Worm (Caenorhabditis elegans) whole organism, L2 larva: ENCODE measurements around the gene C14A11.2.
A peak's percentile ranks its signal among the peaks of the same experiment; 100 is the strongest.

Experiments used
- C34F6.9 ChIP-seq: fragments of 150-350 bp; optimal IDR thresholded peaks from 2 replicates; lab custom pipeline; 2014; ENCODE audit warnings: missing biosample characterization, missing genetic modification characterization
- F13H6.1 ChIP-seq: sonication (generic microtip); optimal IDR thresholded peaks from 2 replicates; lab custom pipeline; 2016; ENCODE audit warnings: missing genetic modification characterization, missing compliant biosample characterization
- R02D3.7 ChIP-seq: fragments of 150-350 bp; optimal IDR thresholded peaks from 2 replicates; lab custom pipeline; 2014; ENCODE audit warnings: missing biosample characterization, missing genetic modification characterization
- Y55F3AM.14 ChIP-seq: fragments of 200-800 bp; sonication (Bioruptor generic); optimal IDR thresholded peaks from 2 replicates; lab custom pipeline; 2018; ENCODE audit warnings: mild to moderate bottlenecking, missing genetic modification characterization, missing compliant biosample characterization
- ZK546.5 ChIP-seq: sonication (generic microtip); optimal IDR thresholded peaks from 2 replicates; lab custom pipeline; 2017; ENCODE audit warnings: missing biosample characterization, missing genetic modification characterization
- alr-1 ChIP-seq: fragments of 150-350 bp; optimal IDR thresholded peaks from 2 replicates; lab custom pipeline; 2014; ENCODE audit warnings: missing biosample characterization, missing genetic modification characterization
- aly-2 ChIP-seq: fragments of 150-350 bp; optimal IDR thresholded peaks from 2 replicates; lab custom pipeline; 2014; ENCODE audit warnings: missing biosample characterization, missing genetic modification characterization
- ama-1 ChIP-seq: fragments of 150-350 bp; optimal IDR thresholded peaks from 2 replicates; lab custom pipeline; 2018; ENCODE audit warnings: inconsistent platforms
- blmp-1 ChIP-seq: sonication (generic microtip); optimal IDR thresholded peaks from 2 replicates; lab custom pipeline; 2017; ENCODE audit warnings: missing genetic modification characterization, mild to moderate bottlenecking, missing compliant biosample characterization, antibody characterized with exemption, moderate library complexity; ENCODE audit not compliant: insufficient read depth
- ceh-16 ChIP-seq: fragments of 150-350 bp; optimal IDR thresholded peaks from 2 replicates; lab custom pipeline; 2014; ENCODE audit warnings: missing biosample characterization, missing genetic modification characterization
- ceh-82 ChIP-seq: fragments of 150-350 bp; optimal IDR thresholded peaks from 2 replicates; lab custom pipeline; 2014; ENCODE audit warnings: missing biosample characterization, missing genetic modification characterization
- crh-2 ChIP-seq: sonication (generic microtip); optimal IDR thresholded peaks from 2 replicates; lab custom pipeline; 2017; ENCODE audit warnings: missing biosample characterization, missing genetic modification characterization
- dmd-4 ChIP-seq: sonication (generic microtip); optimal IDR thresholded peaks from 2 replicates; lab custom pipeline; 2017; ENCODE audit warnings: missing biosample characterization, missing genetic modification characterization
- egl-27 ChIP-seq: sonication (generic microtip); optimal IDR thresholded peaks from 3 replicates; lab custom pipeline; 2017; ENCODE audit warnings: missing biosample characterization, missing genetic modification reagents, missing genetic modification characterization
- elt-1 ChIP-seq: fragments of 150-350 bp; optimal IDR thresholded peaks from 2 replicates; lab custom pipeline; 2014; ENCODE audit warnings: missing biosample characterization, missing genetic modification characterization
- elt-3 ChIP-seq: sonication (generic microtip); optimal IDR thresholded peaks from 2 replicates; lab custom pipeline; 2017; ENCODE audit warnings: missing biosample characterization, missing genetic modification characterization
- fos-1 ChIP-seq: fragments of 150-350 bp; optimal IDR thresholded peaks from 2 replicates; lab custom pipeline; 2014; ENCODE audit warnings: missing biosample characterization, missing genetic modification characterization
- gmeb-1 ChIP-seq: fragments of 150-350 bp; optimal IDR thresholded peaks from 2 replicates; lab custom pipeline; 2014; ENCODE audit warnings: missing biosample characterization, missing genetic modification characterization
- lin-11 ChIP-seq: fragments of 150-350 bp; sonication (generic microtip); optimal IDR thresholded peaks from 2 replicates; lab custom pipeline; 2014; ENCODE audit warnings: missing biosample characterization, missing genetic modification characterization, inconsistent platforms, mixed read lengths
- lin-13 ChIP-seq: fragments of 150-350 bp; optimal IDR thresholded peaks from 2 replicates; lab custom pipeline; 2014; ENCODE audit warnings: missing biosample characterization, missing genetic modification reagents, missing genetic modification characterization
- lin-39 ChIP-seq: fragments of 150-350 bp; optimal IDR thresholded peaks from 2 replicates; lab custom pipeline; 2014; ENCODE audit warnings: missing biosample characterization, missing genetic modification reagents, missing genetic modification characterization
- lsy-2 ChIP-seq, 2 experiments: fragments of 150-350 bp in 1 of 2; sonication (generic microtip) in 1 of 2; optimal IDR thresholded peaks; 2 replicates each; lab custom pipeline; 2014 to 2017; ENCODE audit warnings: missing biosample characterization in 2 of 2, missing genetic modification characterization in 2 of 2
- mab-5 ChIP-seq: fragments of 150-350 bp; optimal IDR thresholded peaks from 2 replicates; lab custom pipeline; 2014; ENCODE audit warnings: missing biosample characterization, missing genetic modification characterization
- mbf-1 ChIP-seq: sonication (generic microtip); optimal IDR thresholded peaks from 2 replicates; lab custom pipeline; 2017; ENCODE audit warnings: missing biosample characterization, missing genetic modification characterization
- mdl-1 ChIP-seq, 2 experiments: fragments of 150-350 bp in 1 of 2; sonication (generic microtip) in 1 of 2; optimal IDR thresholded peaks; 2 replicates each; lab custom pipeline; 2017; ENCODE audit warnings: missing biosample characterization in 2 of 2, missing genetic modification characterization in 2 of 2
- nhr-10 ChIP-seq: sonication (generic microtip); optimal IDR thresholded peaks from 2 replicates; lab custom pipeline; 2017; ENCODE audit warnings: missing biosample characterization, missing genetic modification characterization
- nhr-11 ChIP-seq: fragments of 150-350 bp; optimal IDR thresholded peaks from 2 replicates; lab custom pipeline; 2014; ENCODE audit warnings: missing biosample characterization, missing genetic modification characterization
- nhr-12 ChIP-seq: fragments of 150-350 bp; optimal IDR thresholded peaks from 2 replicates; lab custom pipeline; 2014; ENCODE audit warnings: missing biosample characterization, missing genetic modification characterization
- nhr-129 ChIP-seq: fragments of 150-350 bp; optimal IDR thresholded peaks from 2 replicates; lab custom pipeline; 2014; ENCODE audit warnings: missing biosample characterization, missing genetic modification characterization
- nhr-21 ChIP-seq: fragments of 150-350 bp; optimal IDR thresholded peaks from 2 replicates; lab custom pipeline; 2014; ENCODE audit warnings: missing biosample characterization, missing genetic modification characterization
- nhr-23 ChIP-seq: fragments of 150-350 bp; optimal IDR thresholded peaks from 2 replicates; lab custom pipeline; 2014; ENCODE audit warnings: missing biosample characterization, missing genetic modification reagents, missing genetic modification characterization
- nhr-237 ChIP-seq: fragments of 150-350 bp; optimal IDR thresholded peaks from 2 replicates; lab custom pipeline; 2014; ENCODE audit warnings: missing biosample characterization, missing genetic modification characterization
- nhr-25 ChIP-seq: fragments of 150-350 bp; sonication (generic microtip); optimal IDR thresholded peaks from 3 replicates; lab custom pipeline; 2014; ENCODE audit warnings: missing biosample characterization, missing genetic modification characterization
- nhr-6 ChIP-seq: fragments of 150-350 bp; optimal IDR thresholded peaks from 2 replicates; lab custom pipeline; 2014; ENCODE audit warnings: missing biosample characterization, missing genetic modification characterization
- nhr-77 ChIP-seq: fragments of 150-350 bp; optimal IDR thresholded peaks from 2 replicates; lab custom pipeline; 2014; ENCODE audit warnings: missing biosample characterization, missing genetic modification characterization
- peb-1 ChIP-seq: fragments of 150-350 bp; optimal IDR thresholded peaks from 2 replicates; lab custom pipeline; 2014; ENCODE audit warnings: missing biosample characterization, missing genetic modification characterization
- sem-4 ChIP-seq: fragments of 150-350 bp; optimal IDR thresholded peaks from 2 replicates; lab custom pipeline; 2014; ENCODE audit warnings: missing biosample characterization, missing genetic modification reagents, missing genetic modification characterization
- skn-1 ChIP-seq: sonication (generic microtip); optimal IDR thresholded peaks from 2 replicates; lab custom pipeline; 2017; ENCODE audit warnings: missing biosample characterization, missing genetic modification characterization
- sma-3 ChIP-seq: sonication (generic microtip); optimal IDR thresholded peaks from 2 replicates; lab custom pipeline; 2016; ENCODE audit warnings: missing genetic modification reagents, missing genetic modification characterization, missing compliant biosample characterization
- sma-9 ChIP-seq, 2 experiments: fragments of 150-350 bp in 1 of 2; sonication (generic microtip) in 1 of 2; optimal IDR thresholded peaks; 2 replicates each; lab custom pipeline; 2014 to 2016; ENCODE audit warnings: missing genetic modification characterization in 2 of 2, mild to moderate bottlenecking in 1 of 2, missing biosample characterization in 1 of 2, missing compliant biosample characterization in 1 of 2, missing genetic modification reagents in 1 of 2, moderate library complexity in 1 of 2
- snpc-4 ChIP-seq: fragments of 150-350 bp; optimal IDR thresholded peaks from 2 replicates; lab custom pipeline; 2014; ENCODE audit warnings: missing biosample characterization, missing genetic modification characterization
- unc-39 ChIP-seq: fragments of 150-350 bp; optimal IDR thresholded peaks from 2 replicates; lab custom pipeline; 2014; ENCODE audit warnings: missing biosample characterization, missing genetic modification characterization
- unc-55 ChIP-seq: fragments of 150-350 bp; sonication (generic microtip); optimal IDR thresholded peaks from 3 replicates; lab custom pipeline; 2014; ENCODE audit warnings: missing biosample characterization, missing genetic modification reagents, missing genetic modification characterization
- unc-62 ChIP-seq: fragments of 150-350 bp; optimal IDR thresholded peaks from 2 replicates; lab custom pipeline; 2014; ENCODE audit warnings: missing biosample characterization, missing genetic modification reagents, missing genetic modification characterization
- zag-1 ChIP-seq: fragments of 150-350 bp; optimal IDR thresholded peaks from 2 replicates; lab custom pipeline; 2014; ENCODE audit warnings: missing biosample characterization, missing genetic modification characterization
- ztf-1 ChIP-seq: fragments of 200-800 bp; sonication (Bioruptor generic); conservative IDR thresholded peaks from 2 replicates; pipeline ENCODE4 v1.3.6; 2022; ENCODE audit warnings: missing genetic modification characterization, missing compliant biosample characterization
- ztf-11 ChIP-seq: sonication (generic microtip); optimal IDR thresholded peaks from 2 replicates; lab custom pipeline; 2017; ENCODE audit warnings: missing biosample characterization, missing genetic modification characterization
- ztf-4 ChIP-seq: fragments of 150-350 bp; optimal IDR thresholded peaks from 2 replicates; lab custom pipeline; 2014; ENCODE audit warnings: missing biosample characterization, missing genetic modification characterization

Gene C14A11.2

DNA sequence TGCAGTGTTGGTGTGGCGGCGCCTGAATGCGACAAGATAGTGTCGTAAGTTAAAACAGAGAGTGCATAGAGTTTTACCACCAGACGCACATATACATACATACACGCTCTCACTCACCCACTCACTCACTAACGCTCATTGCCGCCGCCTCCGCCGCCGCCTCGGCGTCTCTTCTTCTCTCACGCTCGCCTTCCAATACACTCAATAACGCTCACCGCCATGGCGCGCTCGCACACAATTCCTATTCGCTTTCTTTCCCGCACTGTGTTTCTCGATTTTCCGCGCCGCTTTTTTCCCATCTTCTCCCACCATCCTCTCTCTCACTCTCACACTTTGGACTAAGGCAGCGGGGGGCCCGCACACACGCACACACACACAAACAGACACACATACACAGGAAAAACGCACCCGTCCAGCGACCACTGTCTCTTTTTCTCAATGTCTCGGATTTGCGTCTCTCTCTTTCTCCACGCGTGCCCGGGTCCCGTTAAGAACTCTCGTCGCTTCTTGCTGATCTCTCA is 49.5 kb downstream of the C14A11.2 start, which contains the start of gene kin-29:
Gene kin-29 (minus strand): TSS at position 51 of the 521 bp plus-strand sequence.
- TF ChIP-seq sma-9 (GFP tag; optimal IDR thresholded peaks at IDR 0.05; lab: Kevin White, UChicago) (peak; percentile 86), sma-9 (tag; optimal IDR thresholded peaks at IDR 0.05; lab: Kevin White, UChicago) (no peak), snpc-4 (tag; lab: Kevin White, UChicago) (peak; percentile 36), lin-11 (tag; lab: Kevin White, UChicago) (peak; percentile 76), unc-39 (tag; lab: Kevin White, UChicago) (no peak), nhr-6 (tag; lab: Kevin White, UChicago) (peak; percentile 65), zag-1 (tag; lab: Kevin White, UChicago) (peak; percentile 73), fos-1 (tag; lab: Kevin White, UChicago) (peak; percentile 82), ztf-11 (tag; lab: Kevin White, UChicago) (no peak), nhr-129 (tag; lab: Kevin White, UChicago) (peak; percentile 93), peb-1 (tag; lab: Kevin White, UChicago) (no peak), lsy-2 (tag; optimal IDR thresholded peaks at IDR 0.05; lab: Kevin White, UChicago) (peak; percentile 56 to 75), R02D3.7 (tag; lab: Kevin White, UChicago) (no peak), unc-55 (GFP tag; lab: Kevin White, UChicago) (peak; percentile 87), lin-39 (no peak), F13H6.1 (tag; lab: Kevin White, UChicago) (peak; percentile 97), crh-2 (tag; lab: Kevin White, UChicago) (peak; percentile 75), ceh-16 (tag; lab: Kevin White, UChicago) (peak; percentile 28), mab-5 (tag; lab: Kevin White, UChicago) (peak; percentile 67), sma-3 (GFP tag; lab: Kevin White, UChicago) (peak; percentile 83), nhr-10 (tag; lab: Kevin White, UChicago) (peak; percentile 11), Y55F3AM.14 (GFP tag; lab: Kevin White, UChicago) (peak; percentile 88), alr-1 (no peak), aly-2 (tag; lab: Kevin White, UChicago) (no peak), unc-62 (GFP tag; lab: Kevin White, UChicago) (no peak), skn-1 (tag; lab: Kevin White, UChicago) (no peak), egl-27 (tag; lab: Kevin White, UChicago) (peak; percentile 63), nhr-23 (no peak), nhr-11 (tag; lab: Kevin White, UChicago) (no peak), ama-1 (lab: Kevin White, UChicago) (no peak), mdl-1 (tag; optimal IDR thresholded peaks at IDR 0.05; lab: Kevin White, UChicago) (peak; percentile 26 to 74), ztf-1 (GFP tag; lab: Robert Waterston, UW) (0 out of 2 replicates have a peak, but pooled peaks have one; percentile 26), C34F6.9 (tag; lab: Kevin White, UChicago) (peak; percentile 83), lin-13 (peak; percentile 81), ztf-4 (tag; lab: Kevin White, UChicago) (peak; percentile 26), elt-3 (tag; lab: Kevin White, UChicago) (no peak), gmeb-1 (tag; lab: Kevin White, UChicago) (peak; percentile 48), dmd-4 (no peak), nhr-21 (peak; percentile 74), ZK546.5 (tag; lab: Kevin White, UChicago) (no peak), sem-4 (tag; lab: Kevin White, UChicago) (peak; percentile 14), nhr-12 (tag; lab: Kevin White, UChicago) (no peak), elt-1 (tag; lab: Kevin White, UChicago) (no peak), nhr-237 (no peak), mbf-1 (tag; lab: Kevin White, UChicago) (no peak), blmp-1 (tag; lab: Kevin White, UChicago) (peak; percentile 73), nhr-77 (tag; lab: Kevin White, UChicago) (no peak), ceh-82 (tag; lab: Kevin White, UChicago) (no peak), nhr-25 (tag; lab: Kevin White, UChicago) (peak; percentile 70)
